Worm (Caenorhabditis elegans): ENCODE data around the gene hsp-17.

ce11 chrV:8351371-8351770 lies 34.4 kb downstream of the hsp-17 start, which contains the start of gene srsx-22:
- TF ChIP-seq W03F9.2 (tag; optimal IDR thresholded peaks at IDR 0.05) = no peak
- TF ChIP-seq him-1 (tag; optimal IDR thresholded peaks at IDR 0.05) = no peak
